Fruit fly (Drosophila melanogaster): Measurements from ENCODE around the gene Fhos.

Gene Fhos

DNA sequence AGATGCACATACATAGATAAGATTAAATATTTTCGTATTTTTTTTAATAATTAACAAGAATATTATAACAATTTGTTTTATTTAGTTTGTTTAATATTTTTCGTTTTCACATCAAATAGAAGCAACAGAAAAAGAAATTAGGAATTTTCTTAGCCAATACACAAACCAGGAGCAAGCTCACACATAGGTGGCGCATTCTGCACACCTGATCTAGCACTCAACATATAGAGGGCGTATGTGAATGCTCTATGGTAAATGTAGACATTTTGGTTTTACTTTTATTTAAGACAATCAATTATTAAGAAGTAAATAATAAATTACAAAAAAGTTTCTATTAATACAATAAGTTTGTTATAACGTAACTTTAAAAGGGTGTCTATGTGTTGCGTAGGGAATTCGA lies 4.6 kb upstream of the Fhos start (continued):
- TF ChIP-seq toy (GFP tag; IDR thresholded peaks at IDR 0.05), result no peak
- no peak for TF ChIP-seq CG32767 (GFP tag; IDR thresholded peaks at IDR 0.05)
- TF ChIP-seq CG8478 (optimal IDR thresholded peaks at IDR 0.05), result no peak
- peak; percentile 3 for TF ChIP-seq CG17912 (GFP tag; optimal IDR thresholded peaks at IDR 0.05)
- TF ChIP-seq Bteb2 (GFP tag; optimal IDR thresholded peaks at IDR 0.05), result no peak
- TF ChIP-seq ci (GFP tag; IDR thresholded peaks at IDR 0.05), result no peak
- TF ChIP-seq Xrp1 (GFP tag; IDR thresholded peaks at IDR 0.05), result no peak
- TF ChIP-seq tup (GFP tag; optimal IDR thresholded peaks at IDR 0.05), result no peak
- TF ChIP-seq org-1 (GFP tag; optimal IDR thresholded peaks at IDR 0.05), result no peak
- TF ChIP-seq Ets97D (GFP tag; optimal IDR thresholded peaks at IDR 0.05), result peak; percentile 19
- TF ChIP-seq CG1832 (GFP tag; optimal IDR thresholded peaks at IDR 0.05), result no peak
- no peak for TF ChIP-seq NC2β (GFP tag; optimal IDR thresholded peaks at IDR 0.05)
- TF ChIP-seq ranshi (GFP tag; IDR thresholded peaks at IDR 0.05), result no peak
- no peak for TF ChIP-seq CG7357 (GFP tag; IDR thresholded peaks at IDR 0.05)
- TF ChIP-seq Dek (tag; optimal IDR thresholded peaks at IDR 0.05), result no peak
- TF ChIP-seq zf30C (GFP tag; optimal IDR thresholded peaks at IDR 0.05), result no peak
- TF ChIP-seq CG4282 (GFP tag; optimal IDR thresholded peaks at IDR 0.05), result no peak
- no peak for TF ChIP-seq kni (GFP tag; optimal IDR thresholded peaks at IDR 0.05)
- no peak for TF ChIP-seq odd (GFP tag; optimal IDR thresholded peaks at IDR 0.05)
- no peak for TF ChIP-seq luna (GFP tag; optimal IDR thresholded peaks at IDR 0.05)
- TF ChIP-seq CTCF (GFP tag; optimal IDR thresholded peaks at IDR 0.05), result peak; percentile 98
- TF ChIP-seq CG12942 (GFP tag; optimal IDR thresholded peaks at IDR 0.05), result peak; percentile 1
- no peak for TF ChIP-seq CG18619 (GFP tag; optimal IDR thresholded peaks at IDR 0.05)
- TF ChIP-seq CHES-1-like (GFP tag; optimal IDR thresholded peaks at IDR 0.05), result no peak
- TF ChIP-seq HHEX (GFP tag; optimal IDR thresholded peaks at IDR 0.05), result no peak
- TF ChIP-seq Dp (GFP tag; optimal IDR thresholded peaks at IDR 0.05), result no peak
- no peak for TF ChIP-seq CG16863 (GFP tag; optimal IDR thresholded peaks at IDR 0.05)
- no peak for TF ChIP-seq ash1 (GFP tag; optimal IDR thresholded peaks at IDR 0.05)
- no peak for TF ChIP-seq CG8944 (GFP tag; optimal IDR thresholded peaks at IDR 0.05)
- TF ChIP-seq CG8089 (GFP tag; optimal IDR thresholded peaks at IDR 0.05), result no peak
- TF ChIP-seq CG16779 (GFP tag; IDR thresholded peaks at IDR 0.05), result no peak
- TF ChIP-seq CG12391 (tag; optimal IDR thresholded peaks at IDR 0.05), result no peak
- no peak for TF ChIP-seq wek (GFP tag; optimal IDR thresholded peaks at IDR 0.05)
- no peak for TF ChIP-seq CG18011 (GFP tag; optimal IDR thresholded peaks at IDR 0.05)
- peak; percentile 25 for TF ChIP-seq bcd (GFP tag; optimal IDR thresholded peaks at IDR 0.05)
- TF ChIP-seq gce (GFP tag; IDR thresholded peaks at IDR 0.05), result no peak
- no peak for TF ChIP-seq cad (GFP tag; optimal IDR thresholded peaks at IDR 0.05)
- no peak for TF ChIP-seq YL-1 (GFP tag; optimal IDR thresholded peaks at IDR 0.05)
- TF ChIP-seq MTF-1 (GFP tag; optimal IDR thresholded peaks at IDR 0.05; ENCODE audit: borderline replicate concordance), result no peak
- TF ChIP-seq Atf6 (GFP tag; IDR thresholded peaks at IDR 0.05), result no peak
- TF ChIP-seq CG10959 (GFP tag; IDR thresholded peaks at IDR 0.05), result no peak
- TF ChIP-seq Pdp1 (GFP tag; optimal IDR thresholded peaks at IDR 0.05), result no peak
- TF ChIP-seq Neu2 (GFP tag; optimal IDR thresholded peaks at IDR 0.05; ENCODE audit: borderline replicate concordance), result no peak
- no peak for TF ChIP-seq CG18599 (GFP tag; optimal IDR thresholded peaks at IDR 0.05)
- TF ChIP-seq H15 (GFP tag; IDR thresholded peaks at IDR 0.05), result peak; percentile 43; the same call in 1 of the 3 replicates
- TF ChIP-seq Rfx (GFP tag; IDR thresholded peaks at IDR 0.05), result peak; percentile 83
- no peak for TF ChIP-seq jumu (GFP tag; optimal IDR thresholded peaks at IDR 0.05)
- no peak for TF ChIP-seq gfzf (GFP tag; optimal IDR thresholded peaks at IDR 0.05)
- TF ChIP-seq chm (GFP tag; IDR thresholded peaks at IDR 0.05), result no peak
- TF ChIP-seq bab2 (GFP tag; optimal IDR thresholded peaks at IDR 0.05), result no peak
- no peak for TF ChIP-seq CG7556 (GFP tag; optimal IDR thresholded peaks at IDR 0.05)
- no peak for TF ChIP-seq vnd (GFP tag; IDR thresholded peaks at IDR 0.05; ENCODE audit: partially characterized antibody)
- TF ChIP-seq zen2 (GFP tag; IDR thresholded peaks at IDR 0.05; ENCODE audit: partially characterized antibody), result no peak

All from whole organism, embryonic.